Worm (Caenorhabditis elegans) whole organism, early embryonic: ENCODE measurements around the gene F20B6.4.

Source experiments
- F13C5.2 ChIP-seq: sonication (generic microtip); optimal IDR thresholded peaks from 2 replicates; lab custom pipeline; 2017; ENCODE audit warnings: mild to moderate bottlenecking, missing genetic modification characterization, inconsistent platforms, missing compliant biosample characterization
- ama-1 ChIP-seq: fragments of 150-350 bp; optimal IDR thresholded peaks from 2 replicates; lab custom pipeline; 2014
- ceh-13 ChIP-seq: fragments of 200-800 bp; sonication (Bioruptor generic); optimal IDR thresholded peaks from 2 replicates; lab custom pipeline; 2018; ENCODE audit warnings: mild to moderate bottlenecking, missing genetic modification characterization, missing compliant biosample characterization
- ceh-36 ChIP-seq: sonication (generic microtip); optimal IDR thresholded peaks from 2 replicates; lab custom pipeline; 2016; ENCODE audit warnings: missing genetic modification characterization, inconsistent platforms, missing compliant biosample characterization
- ets-7 ChIP-seq: sonication (generic microtip); optimal IDR thresholded peaks from 2 replicates; lab custom pipeline; 2016; ENCODE audit warnings: missing genotype, missing genetic modification characterization, missing compliant biosample characterization
- flt-1 ChIP-seq: fragments of 200-800 bp; sonication (Bioruptor generic); IDR thresholded peaks from 2 replicates; pipeline ENCODE4 v1.3.6; 2022; ENCODE audit warnings: missing genetic modification characterization, missing compliant biosample characterization
- hmbx-1 ChIP-seq: sonication (generic microtip); optimal IDR thresholded peaks from 2 replicates; lab custom pipeline; 2016; ENCODE audit warnings: mild to moderate bottlenecking, missing genetic modification characterization, missing compliant biosample characterization
- hmg-4 ChIP-seq: fragments of 200-800 bp; sonication (Bioruptor generic); optimal IDR thresholded peaks from 2 replicates; lab custom pipeline; 2018; ENCODE audit warnings: mild to moderate bottlenecking, missing genetic modification characterization, missing compliant biosample characterization
- hnd-1 ChIP-seq: sonication (generic microtip); optimal IDR thresholded peaks from 2 replicates; lab custom pipeline; 2016; ENCODE audit warnings: missing genetic modification characterization, missing compliant biosample characterization
- pes-1 ChIP-seq: fragments of 200-800 bp; sonication (Bioruptor generic); IDR thresholded peaks from 2 replicates; pipeline ENCODE4 v1.3.6; 2022; ENCODE audit warnings: missing genetic modification reagents, missing genetic modification characterization, missing compliant biosample characterization
- scrt-1 ChIP-seq: fragments of 200-800 bp; sonication (Bioruptor generic); IDR thresholded peaks from 2 replicates; pipeline ENCODE4 v1.3.6; 2022; ENCODE audit warnings: missing genetic modification characterization, missing compliant biosample characterization
- sea-1 ChIP-seq: fragments of 200-800 bp; sonication (Bioruptor generic); conservative IDR thresholded peaks from 2 replicates; pipeline ENCODE4 v1.3.6; 2022; ENCODE audit warnings: missing genetic modification characterization, missing compliant biosample characterization
- tbx-37 ChIP-seq: fragments of 200-800 bp; sonication (Bioruptor generic); conservative IDR thresholded peaks from 2 replicates; pipeline ENCODE4 v1.3.6; 2022; ENCODE audit warnings: missing genetic modification reagents, missing genetic modification characterization, missing compliant biosample characterization
- tra-4 ChIP-seq: sonication (generic microtip); optimal IDR thresholded peaks from 2 replicates; lab custom pipeline; 2017; ENCODE audit warnings: missing genetic modification characterization, missing compliant biosample characterization

ce11 chrX:4196431-4196830 lies at the start of gene F20B6.4:
- no peak for TF ChIP-seq flt-1
- TF ChIP-seq ama-1 (lab: Kevin White, UChicago) = no peak
- TF ChIP-seq sea-1 (GFP tag; lab: Robert Waterston, UW) = no peak
- TF ChIP-seq ceh-36 (tag; lab: Kevin White, UChicago) = no peak
- TF ChIP-seq hnd-1 (tag; lab: Kevin White, UChicago) = no peak
- no peak for TF ChIP-seq F13C5.2 (tag; lab: Kevin White, UChicago)
- no peak for TF ChIP-seq pes-1
- no peak for TF ChIP-seq tra-4 (tag; lab: Kevin White, UChicago)
- no peak for TF ChIP-seq hmg-4 (GFP tag; lab: Kevin White, UChicago)
- no peak for TF ChIP-seq tbx-37
- no peak for TF ChIP-seq hmbx-1 (tag; lab: Kevin White, UChicago)
- TF ChIP-seq scrt-1 (GFP tag; lab: Robert Waterston, UW) = no peak
- TF ChIP-seq ceh-13 (GFP tag; lab: Kevin White, UChicago) = no peak
- no peak for TF ChIP-seq ets-7 (tag; lab: Kevin White, UChicago)
